Fruit fly (Drosophila melanogaster) ovary, adult (tissue): Measurements from ENCODE around the gene Ac78C.
A peak's percentile ranks its signal among the peaks of the same experiment; 100 is the strongest.

Source experiments
- CG17801 ChIP-seq: fragments of 200-800 bp; optimal IDR thresholded peaks from 2 replicates; lab custom pipeline; 2019; ENCODE audit warnings: missing biosample characterization, mild to moderate bottlenecking, missing genetic modification characterization, moderate library complexity; ENCODE audit not compliant: partially characterized antibody

Gene Ac78C

DNA sequence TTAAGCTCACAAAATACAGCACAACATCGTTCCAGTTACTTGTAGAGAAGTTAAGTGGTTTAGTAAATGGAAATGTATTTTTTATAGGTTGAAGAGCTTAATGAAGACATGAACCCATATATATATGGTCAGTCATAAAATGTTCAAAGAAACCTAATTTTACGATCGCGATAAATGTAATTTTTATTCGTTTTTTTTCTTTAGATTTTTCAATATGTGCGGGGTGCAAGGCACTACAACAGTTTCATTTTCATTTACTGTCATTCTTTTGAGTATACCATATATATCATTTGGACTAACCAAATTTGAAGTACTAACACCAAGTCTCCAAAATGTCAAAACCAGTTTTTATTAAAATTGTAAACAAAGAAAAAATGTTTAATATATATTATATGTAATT, 48.3 kb downstream of the Ac78C start, which contains the start of gene CG33284:
Gene CG33284 (plus strand): TSS at position 301 of the 400 bp plus-strand sequence.
- no peak for TF ChIP-seq CG17801 (GFP tag; lab: Kevin White, UChicago)

DNA sequence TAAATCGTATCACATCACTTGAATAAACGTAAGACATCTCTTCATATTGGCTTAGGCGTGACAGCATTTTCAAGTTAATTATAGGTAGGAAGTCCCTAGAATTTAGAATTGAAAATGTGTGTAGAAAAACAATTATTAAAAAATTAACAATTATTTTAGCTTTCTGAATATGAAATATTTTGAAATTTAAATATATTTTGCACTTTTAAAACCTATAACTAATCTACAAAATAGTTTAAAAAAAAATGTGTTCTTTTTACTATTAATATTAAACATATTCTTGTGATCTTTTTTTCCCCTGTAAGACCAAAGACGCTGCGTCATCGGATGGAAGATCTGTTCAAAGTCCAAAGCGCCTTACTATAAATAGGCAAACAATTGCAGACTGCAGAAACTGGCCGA, 49.2 kb downstream of the Ac78C start:
- TF ChIP-seq CG17801 (GFP tag; lab: Kevin White, UChicago) = no peak

DNA sequence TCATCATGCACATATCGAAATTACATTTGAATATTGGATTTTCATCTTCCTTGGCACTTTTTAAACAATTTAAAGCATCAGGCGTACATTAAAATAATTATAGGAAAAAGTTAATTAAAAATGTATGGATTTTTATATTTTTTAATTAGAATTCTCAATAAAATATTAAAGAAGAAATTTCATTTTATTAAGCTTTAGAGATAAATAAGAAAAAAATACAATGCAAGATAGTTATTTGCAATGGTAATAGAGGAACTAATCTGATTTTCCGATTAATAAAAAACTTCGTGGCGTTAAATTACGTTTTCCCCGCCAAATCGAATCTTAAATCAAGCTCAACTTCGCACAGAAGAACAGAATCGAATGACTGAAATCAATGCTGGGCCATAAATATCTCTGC, 50.4 kb downstream of the Ac78C start, which contains the start of gene CG43938:
Gene CG43938 (plus strand): TSS at position 301 of the 400 bp plus-strand sequence.
- no peak for TF ChIP-seq CG17801 (GFP tag; lab: Kevin White, UChicago)

DNA sequence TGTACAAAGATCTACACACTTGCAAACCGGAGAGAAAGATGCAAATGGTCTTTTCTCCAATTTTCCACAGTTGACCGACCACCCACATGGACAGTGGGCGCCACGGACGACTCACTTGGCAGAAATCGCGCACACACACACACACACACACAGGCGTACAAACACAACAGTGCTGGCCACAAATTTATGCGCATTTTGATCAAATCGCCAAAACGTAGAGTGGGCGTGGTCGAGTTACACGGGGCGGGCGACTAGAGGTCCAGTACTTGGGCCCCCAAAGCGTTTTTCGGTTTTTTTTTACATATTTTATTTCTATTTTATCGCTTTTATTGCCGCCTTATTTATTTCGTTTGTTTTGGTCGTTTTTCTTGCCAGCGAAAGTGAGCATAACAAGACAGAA, 53.1 kb downstream of the Ac78C start:
- TF ChIP-seq CG17801 (GFP tag; lab: Kevin White, UChicago) = no peak

DNA sequence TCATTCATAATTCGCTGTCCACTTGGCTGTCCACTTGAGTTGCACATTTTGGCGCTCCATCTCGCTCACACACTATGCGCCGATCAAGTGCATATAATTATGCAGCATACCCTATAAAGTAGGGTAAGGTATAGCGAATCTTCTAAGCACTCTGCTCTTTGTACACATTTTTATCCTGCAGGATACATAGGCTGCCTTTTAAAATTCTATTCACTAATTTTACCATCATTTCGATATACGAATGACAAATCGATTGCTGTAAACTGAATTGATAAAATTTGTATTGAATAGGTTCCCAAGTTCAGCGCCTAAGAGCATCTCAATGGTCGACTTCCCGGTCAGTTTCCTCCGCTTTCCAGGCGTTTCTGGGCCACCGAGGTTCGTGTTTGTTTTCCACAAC, 58.7 kb downstream of the Ac78C start:
- no peak for TF ChIP-seq CG17801 (GFP tag; lab: Kevin White, UChicago)

DNA sequence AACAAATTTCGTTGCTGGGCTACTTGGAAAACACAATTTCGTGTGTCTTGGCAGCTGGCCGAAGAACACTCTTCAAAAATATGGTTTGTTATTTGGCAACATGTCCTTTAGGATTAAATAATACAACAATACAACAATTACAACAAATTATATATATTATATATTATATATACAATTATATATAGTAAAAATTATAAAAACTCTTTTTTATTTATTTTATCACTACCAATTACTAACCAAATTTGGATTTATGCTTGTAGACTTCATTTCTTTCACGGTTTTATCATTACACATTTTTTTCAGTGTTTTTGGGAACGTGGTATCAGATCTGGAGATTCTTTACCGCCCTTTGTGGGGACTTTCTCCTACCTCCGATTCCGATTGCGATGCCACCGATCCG, 63.3 kb downstream of the Ac78C start:
- no peak for TF ChIP-seq CG17801 (GFP tag; lab: Kevin White, UChicago)

DNA sequence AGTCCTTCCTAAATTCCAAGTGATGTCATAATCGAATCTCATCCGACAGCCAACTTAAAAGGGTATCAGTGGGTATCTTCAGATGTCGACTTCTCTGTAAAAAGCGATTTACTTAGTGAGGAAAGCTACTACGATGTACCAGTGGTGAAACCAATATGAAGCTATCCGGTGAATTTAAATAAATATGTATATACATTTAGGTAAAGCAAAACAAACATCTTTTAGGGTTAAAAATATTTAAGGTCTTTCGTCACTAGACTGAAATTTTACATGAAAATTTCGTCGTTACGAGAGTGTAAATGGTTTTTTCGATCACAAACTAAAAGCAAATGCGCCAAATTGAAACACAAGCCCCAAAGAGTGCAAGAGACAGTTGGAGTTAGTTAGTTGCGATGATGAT, 64.8 kb downstream of the Ac78C start:
- no peak for TF ChIP-seq CG17801 (GFP tag; lab: Kevin White, UChicago)

DNA sequence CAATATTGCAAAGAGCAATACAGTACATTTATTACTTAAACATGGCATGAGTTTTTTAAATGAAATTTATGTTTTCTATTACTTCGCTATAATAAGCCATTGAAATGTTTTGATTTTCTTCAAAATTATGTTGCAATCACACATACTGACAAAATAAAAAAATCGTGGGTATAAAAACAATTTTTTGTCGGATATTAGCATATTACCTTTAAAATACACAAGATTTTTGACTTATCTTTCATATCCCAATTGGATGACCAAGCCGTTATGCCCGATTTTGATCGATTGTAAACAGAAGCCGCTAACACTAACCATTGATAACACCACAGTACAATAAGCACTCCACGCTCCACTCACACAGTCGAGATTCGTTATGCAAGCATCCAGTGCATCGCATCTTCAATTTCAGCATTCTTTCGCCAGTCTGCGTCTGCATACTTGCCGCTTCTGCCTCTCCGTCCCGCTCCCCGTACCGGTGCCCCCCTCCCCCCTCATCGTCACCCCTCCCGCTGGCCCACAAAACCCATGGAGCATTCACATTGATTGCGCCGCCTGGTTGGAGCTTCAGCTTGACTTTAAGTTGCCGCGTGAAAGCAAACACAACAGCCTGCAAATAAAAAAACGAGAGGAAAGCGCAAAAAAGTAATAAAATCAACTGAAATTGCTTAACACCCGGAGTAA, 67.3 kb downstream of the Ac78C start:
- no peak for TF ChIP-seq CG17801 (GFP tag; lab: Kevin White, UChicago)

DNA sequence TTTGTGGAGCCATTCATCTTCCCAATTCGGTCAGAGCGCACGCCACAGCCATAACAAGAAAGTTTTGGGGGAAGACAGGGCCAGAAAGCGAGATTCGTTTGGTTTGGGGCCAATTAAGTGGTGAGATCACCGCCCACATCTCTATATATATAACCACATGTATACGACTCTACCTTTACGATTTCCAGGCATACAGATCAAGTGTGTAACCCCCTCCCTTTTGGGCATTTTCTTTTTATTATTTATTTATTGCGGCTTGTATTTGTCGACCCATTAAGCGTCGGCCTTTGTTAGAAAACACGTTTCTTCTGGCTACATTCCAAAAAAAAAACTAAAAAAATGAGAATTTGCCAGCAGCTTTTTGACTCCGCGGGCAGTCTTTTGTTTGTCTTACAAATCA, 70.4 kb downstream of the Ac78C start:
- TF ChIP-seq CG17801 (GFP tag; lab: Kevin White, UChicago) = no peak

DNA sequence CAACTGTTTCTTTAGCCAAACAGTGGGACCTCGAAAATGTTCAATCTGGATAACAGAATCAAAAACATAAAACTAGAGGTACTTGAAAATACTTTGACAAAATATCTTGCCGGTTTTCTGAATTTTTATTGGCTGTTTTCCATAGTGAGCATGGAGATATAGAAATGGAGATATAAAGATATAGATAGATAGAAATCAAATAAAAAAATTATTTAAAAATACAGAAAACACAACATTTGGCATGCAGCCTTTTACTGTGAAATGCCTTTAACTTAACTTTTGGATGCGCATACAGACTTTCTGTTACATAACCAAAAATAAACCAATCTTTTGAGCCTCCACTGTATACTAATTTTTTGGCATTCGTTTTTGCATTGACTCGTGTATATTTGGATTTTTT, 71.3 kb downstream of the Ac78C start:
- TF ChIP-seq CG17801 (GFP tag; lab: Kevin White, UChicago) = no peak

DNA sequence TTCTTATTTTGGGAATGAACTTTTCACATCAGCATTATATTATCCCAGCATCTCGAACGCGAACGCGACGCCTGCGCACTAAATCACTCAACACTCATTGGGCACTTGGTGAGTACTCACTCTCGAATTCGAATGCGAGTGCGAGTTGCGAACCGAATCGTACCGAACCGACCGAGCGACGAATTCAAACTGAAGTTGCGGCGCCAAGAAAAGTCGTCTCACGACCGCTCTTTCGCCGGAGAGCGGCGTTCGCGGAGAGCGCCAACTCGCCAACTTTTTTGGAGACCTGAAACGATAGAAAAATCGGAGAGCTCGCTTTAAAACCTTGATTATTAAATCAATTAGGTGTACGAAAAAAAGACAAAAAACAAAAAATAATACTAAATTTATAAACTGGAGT, 71.8 kb downstream of the Ac78C start:
- TF ChIP-seq CG17801 (GFP tag; lab: Kevin White, UChicago) = no peak

DNA sequence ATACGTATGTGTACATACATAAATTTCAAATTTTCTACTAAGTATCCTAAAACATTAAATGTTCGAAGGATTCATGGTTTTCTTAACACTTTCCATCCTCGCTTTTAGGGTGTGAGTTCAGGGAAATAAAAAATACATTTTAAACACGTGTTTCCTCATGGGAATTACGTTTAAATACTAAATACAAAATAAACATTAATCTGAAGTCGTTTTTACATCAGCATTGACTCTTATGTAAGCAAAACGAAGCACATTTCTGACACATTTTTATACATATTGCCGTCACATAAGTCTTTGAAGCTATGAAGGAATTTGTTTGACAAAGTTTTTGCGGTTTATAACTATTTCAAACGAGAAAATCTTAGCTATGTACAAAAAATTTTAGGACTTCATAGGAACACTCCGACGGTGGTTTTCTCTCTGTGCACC, 72.7 kb downstream of the Ac78C start:
- TF ChIP-seq CG17801 (GFP tag; lab: Kevin White, UChicago) = no peak

DNA sequence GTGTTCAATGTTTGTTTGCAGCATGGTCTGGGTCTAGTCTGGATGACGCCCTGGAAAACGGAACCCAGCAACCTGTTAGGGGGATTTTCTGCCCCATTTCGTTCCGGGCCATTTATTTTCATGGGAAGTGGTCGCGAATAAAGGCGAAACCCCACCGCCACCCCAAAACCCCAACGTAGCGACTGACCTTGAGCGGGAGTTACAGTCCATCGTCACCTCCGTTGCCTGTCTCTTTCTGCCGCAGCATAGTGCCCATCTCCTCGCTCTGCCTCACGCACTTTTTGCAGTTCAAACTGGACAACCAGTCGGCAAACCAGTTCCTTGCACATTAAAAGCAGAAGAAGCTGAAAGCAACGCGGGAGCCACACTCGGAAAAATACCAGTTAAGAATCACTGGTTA, 73.1 kb downstream of the Ac78C start:
- no peak for TF ChIP-seq CG17801 (GFP tag; lab: Kevin White, UChicago)

DNA sequence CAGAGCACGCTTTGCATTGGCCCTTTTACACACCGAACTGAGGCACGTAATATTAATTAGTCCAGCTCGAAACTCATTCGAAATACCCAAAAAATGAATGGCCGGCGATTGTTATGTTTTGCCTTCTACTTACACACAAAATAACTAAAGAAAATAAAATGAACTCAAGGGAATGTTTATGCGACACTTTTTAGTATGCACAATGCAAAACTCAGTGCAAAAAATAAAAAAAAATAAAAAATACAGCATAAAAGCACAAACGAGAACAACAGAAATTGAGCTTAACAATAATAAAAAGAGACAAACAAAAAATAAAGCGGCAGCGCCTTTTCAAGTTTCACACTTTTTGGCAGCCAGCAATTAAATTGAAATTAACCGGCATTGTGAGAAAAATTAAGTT, 74.3 kb downstream of the Ac78C start:
- TF ChIP-seq CG17801 (GFP tag; lab: Kevin White, UChicago) = peak; percentile 85

DNA sequence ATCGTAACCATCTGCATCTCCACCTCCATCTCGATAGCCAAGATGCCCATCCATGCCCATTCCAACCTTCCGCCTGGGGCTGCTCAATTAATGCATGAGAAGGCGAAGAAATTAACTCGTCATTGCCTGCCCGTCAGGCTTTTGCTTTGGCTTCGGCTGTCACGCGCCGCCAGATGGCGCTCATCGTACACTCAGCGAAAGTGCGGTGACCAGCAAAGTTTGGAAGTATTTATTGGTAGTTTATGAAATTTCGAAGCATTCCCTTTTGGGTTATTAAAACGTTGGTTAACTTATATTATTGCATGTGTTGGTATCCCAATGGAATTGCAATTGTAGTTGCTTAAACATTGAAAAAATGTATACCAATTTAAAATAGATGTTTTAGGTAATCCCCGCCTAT, 81.5 kb downstream of the Ac78C start:
- TF ChIP-seq CG17801 (GFP tag; lab: Kevin White, UChicago) = no peak

DNA sequence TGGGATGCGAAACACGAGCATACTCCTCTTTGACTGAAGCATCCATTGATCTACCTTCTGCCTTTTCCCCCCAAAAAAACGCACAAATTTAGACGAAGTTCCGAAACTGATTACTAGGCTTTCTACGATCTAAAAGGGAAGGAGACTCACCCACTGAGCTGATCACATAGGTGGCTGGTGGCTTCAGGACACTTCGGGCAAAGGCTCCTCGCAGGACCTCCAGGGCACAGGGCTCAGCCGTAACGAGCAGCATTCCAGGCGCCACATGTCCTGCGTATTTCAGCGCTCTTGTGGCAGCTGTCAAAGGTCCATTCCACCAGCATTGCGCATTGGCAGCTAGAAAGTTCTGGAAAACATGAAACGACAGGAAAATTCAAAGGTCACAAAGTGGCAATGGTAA, 82.8 kb downstream of the Ac78C start, which contains the start of gene CG33285:
Gene CG33285 (minus strand): TSS at position 101 of the 400 bp plus-strand sequence.
- no peak for TF ChIP-seq CG17801 (GFP tag; lab: Kevin White, UChicago)
